Worm (Caenorhabditis elegans): ENCODE results near the gene T25D3.4.

ce11 chrII:121121-121520 is 25.9 kb upstream of the T25D3.4 start, which contains the start of gene K10B4.3:
- no peak for TF ChIP-seq pes-1 (GFP tag; IDR thresholded peaks at IDR 0.05)
- TF ChIP-seq ama-1 (optimal IDR thresholded peaks at IDR 0.05) = no peak
- TF ChIP-seq scrt-1 (GFP tag; IDR thresholded peaks at IDR 0.05) = no peak
- TF ChIP-seq hmg-4 (GFP tag; optimal IDR thresholded peaks at IDR 0.05) = no peak
- no peak for TF ChIP-seq hmbx-1 (tag; optimal IDR thresholded peaks at IDR 0.05)
- no peak for TF ChIP-seq ets-7 (tag; optimal IDR thresholded peaks at IDR 0.05)
- no peak for TF ChIP-seq tra-4 (tag; optimal IDR thresholded peaks at IDR 0.05)
- TF ChIP-seq tbx-37 (GFP tag; conservative IDR thresholded peaks at IDR 0.05) = no peak
- TF ChIP-seq flt-1 (GFP tag; IDR thresholded peaks at IDR 0.05) = no peak
- no peak for TF ChIP-seq ceh-13 (GFP tag; optimal IDR thresholded peaks at IDR 0.05)
- no peak for TF ChIP-seq ceh-36 (tag; optimal IDR thresholded peaks at IDR 0.05)
- TF ChIP-seq sea-1 (GFP tag; conservative IDR thresholded peaks at IDR 0.05) = no peak

Data from whole organism, early embryonic.